Worm (Caenorhabditis elegans) whole organism, L1 larva: Measurements from ENCODE around the gene best-19.

Experiments used
- aly-2 ChIP-seq: fragments of 150-350 bp; optimal IDR thresholded peaks from 2 replicates; lab custom pipeline; 2014; ENCODE audit warnings: missing biosample characterization, missing genetic modification characterization
- ceh-63 ChIP-seq: fragments of 200-800 bp; sonication (Bioruptor generic); optimal IDR thresholded peaks from 2 replicates; lab custom pipeline; 2018; ENCODE audit warnings: mild to moderate bottlenecking, missing genetic modification characterization, missing compliant biosample characterization
- fkh-10 ChIP-seq: sonication (generic microtip); optimal IDR thresholded peaks from 2 replicates; lab custom pipeline; 2017; ENCODE audit warnings: missing biosample characterization, missing genetic modification reagents, missing genetic modification characterization
- fkh-8 ChIP-seq: sonication (generic microtip); optimal IDR thresholded peaks from 2 replicates; lab custom pipeline; 2016; ENCODE audit warnings: mild to moderate bottlenecking, missing genetic modification characterization, missing compliant biosample characterization
- lin-35 ChIP-seq, 2 experiments: fragments of 150-350 bp; optimal IDR thresholded peaks; 2 replicates each; lab custom pipeline; 2014; ENCODE audit warnings: missing biosample characterization in 2 of 2, missing genetic modification characterization in 2 of 2, missing genetic modification reagents in 2 of 2
- unc-130 ChIP-seq: fragments of 150-350 bp; optimal IDR thresholded peaks from 2 replicates; lab custom pipeline; 2017; ENCODE audit warnings: missing biosample characterization, missing genetic modification characterization, inconsistent platforms
- ztf-4 ChIP-seq: fragments of 150-350 bp; optimal IDR thresholded peaks from 2 replicates; lab custom pipeline; 2014; ENCODE audit warnings: missing biosample characterization, missing genetic modification characterization

DNA sequence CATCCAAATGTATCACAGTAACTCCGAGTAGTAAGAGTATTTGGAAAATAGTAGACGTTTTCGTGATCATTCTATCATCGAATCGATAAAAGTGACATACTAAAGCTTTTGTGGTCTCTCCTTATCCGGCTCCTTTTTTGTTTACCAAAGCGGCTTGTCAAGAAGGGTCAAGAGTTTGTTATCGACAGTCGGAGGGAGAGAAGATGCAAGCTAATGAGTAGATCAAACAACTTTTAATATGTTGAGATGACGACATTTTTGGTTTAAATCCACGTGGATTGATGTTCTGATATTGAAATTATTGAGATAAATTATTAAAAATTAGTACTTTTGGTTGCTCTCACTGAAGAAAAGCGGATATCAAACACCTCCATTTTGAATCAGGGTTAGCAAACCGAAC, 7.9 kb downstream of the best-19 start, which contains the start of gene T21D12.7:
- TF ChIP-seq fkh-10 (GFP tag; lab: Kevin White, UChicago) (no peak), fkh-8 (tag; lab: Kevin White, UChicago) (no peak), ztf-4 (tag; lab: Kevin White, UChicago) (no peak), ceh-63 (GFP tag; lab: Kevin White, UChicago) (no peak), unc-130 (no peak), lin-35 (GFP tag; optimal IDR thresholded peaks at IDR 0.05; lab: Kevin White, UChicago) (no peak), aly-2 (tag; lab: Kevin White, UChicago) (no peak)
